Worm (Caenorhabditis elegans) whole organism, early embryonic: ENCODE data around the gene F47C12.6.

ENCODE experiments used
- B0310.2 ChIP-seq: sonication (generic microtip); optimal IDR thresholded peaks from 2 replicates; lab custom pipeline; 2016; ENCODE audit warnings: mild to moderate bottlenecking, missing genetic modification characterization, missing compliant biosample characterization
- F13C5.2 ChIP-seq: sonication (generic microtip); optimal IDR thresholded peaks from 2 replicates; lab custom pipeline; 2017; ENCODE audit warnings: mild to moderate bottlenecking, missing genetic modification characterization, inconsistent platforms, missing compliant biosample characterization
- aly-1 ChIP-seq: sonication (generic microtip); optimal IDR thresholded peaks from 2 replicates; lab custom pipeline; 2016; ENCODE audit warnings: missing genetic modification characterization, missing compliant biosample characterization
- ama-1 ChIP-seq: fragments of 150-350 bp; optimal IDR thresholded peaks from 2 replicates; lab custom pipeline; 2014
- ceh-13 ChIP-seq: fragments of 200-800 bp; sonication (Bioruptor generic); optimal IDR thresholded peaks from 2 replicates; lab custom pipeline; 2018; ENCODE audit warnings: mild to moderate bottlenecking, missing genetic modification characterization, missing compliant biosample characterization
- ceh-36 ChIP-seq: sonication (generic microtip); optimal IDR thresholded peaks from 2 replicates; lab custom pipeline; 2016; ENCODE audit warnings: missing genetic modification characterization, inconsistent platforms, missing compliant biosample characterization
- ets-7 ChIP-seq: sonication (generic microtip); optimal IDR thresholded peaks from 2 replicates; lab custom pipeline; 2016; ENCODE audit warnings: missing genotype, missing genetic modification characterization, missing compliant biosample characterization
- flt-1 ChIP-seq: fragments of 200-800 bp; sonication (Bioruptor generic); IDR thresholded peaks from 2 replicates; pipeline ENCODE4 v1.3.6; 2022; ENCODE audit warnings: missing genetic modification characterization, missing compliant biosample characterization
- hmbx-1 ChIP-seq: sonication (generic microtip); optimal IDR thresholded peaks from 2 replicates; lab custom pipeline; 2016; ENCODE audit warnings: mild to moderate bottlenecking, missing genetic modification characterization, missing compliant biosample characterization
- hmg-4 ChIP-seq: fragments of 200-800 bp; sonication (Bioruptor generic); optimal IDR thresholded peaks from 2 replicates; lab custom pipeline; 2018; ENCODE audit warnings: mild to moderate bottlenecking, missing genetic modification characterization, missing compliant biosample characterization
- hnd-1 ChIP-seq: sonication (generic microtip); optimal IDR thresholded peaks from 2 replicates; lab custom pipeline; 2016; ENCODE audit warnings: missing genetic modification characterization, missing compliant biosample characterization
- pes-1 ChIP-seq: fragments of 200-800 bp; sonication (Bioruptor generic); IDR thresholded peaks from 2 replicates; pipeline ENCODE4 v1.3.6; 2022; ENCODE audit warnings: missing genetic modification reagents, missing genetic modification characterization, missing compliant biosample characterization
- scrt-1 ChIP-seq: fragments of 200-800 bp; sonication (Bioruptor generic); IDR thresholded peaks from 2 replicates; pipeline ENCODE4 v1.3.6; 2022; ENCODE audit warnings: missing genetic modification characterization, missing compliant biosample characterization
- sea-1 ChIP-seq: fragments of 200-800 bp; sonication (Bioruptor generic); conservative IDR thresholded peaks from 2 replicates; pipeline ENCODE4 v1.3.6; 2022; ENCODE audit warnings: missing genetic modification characterization, missing compliant biosample characterization
- tbx-11 ChIP-seq: fragments of 200-800 bp; sonication (Bioruptor generic); IDR thresholded peaks from 2 replicates; pipeline ENCODE4 v1.3.6; 2022; ENCODE audit warnings: missing genetic modification characterization, missing compliant biosample characterization
- tbx-37 ChIP-seq: fragments of 200-800 bp; sonication (Bioruptor generic); conservative IDR thresholded peaks from 2 replicates; pipeline ENCODE4 v1.3.6; 2022; ENCODE audit warnings: missing genetic modification reagents, missing genetic modification characterization, missing compliant biosample characterization
- tra-4 ChIP-seq: sonication (generic microtip); optimal IDR thresholded peaks from 2 replicates; lab custom pipeline; 2017; ENCODE audit warnings: missing genetic modification characterization, missing compliant biosample characterization

The F47C12.6 gene

DNA sequence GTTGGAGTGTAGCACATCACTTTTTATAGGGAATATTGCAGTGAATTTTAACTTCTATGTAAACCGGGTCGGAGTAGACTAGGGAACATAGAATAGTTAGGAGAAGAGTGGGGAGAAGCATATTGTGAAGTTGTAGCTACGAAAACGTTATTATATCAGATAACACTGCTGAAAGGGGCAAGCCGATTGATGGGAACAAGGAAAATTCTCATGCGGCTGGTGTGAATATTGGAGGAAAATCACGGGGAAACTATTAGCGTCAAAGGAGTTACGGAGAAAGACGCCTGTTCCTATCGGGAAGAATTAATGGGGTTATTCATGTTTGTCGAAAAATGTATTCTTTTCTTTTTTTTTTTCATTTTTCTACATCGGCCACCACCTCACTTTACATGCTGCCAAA, at the start of gene F47C12.6:
Gene F47C12.6, minus strand, starts transcription at position 101 of the 400 bp plus-strand sequence.
- TF ChIP-seq ceh-36 (tag; lab: Kevin White, UChicago) = no peak
- TF ChIP-seq hmbx-1 (tag; lab: Kevin White, UChicago) = no peak
- TF ChIP-seq aly-1 = no peak
- TF ChIP-seq pes-1 = no peak
- TF ChIP-seq ets-7 (tag; lab: Kevin White, UChicago) = no peak
- no peak for TF ChIP-seq tra-4 (tag; lab: Kevin White, UChicago)
- no peak for TF ChIP-seq F13C5.2 (tag; lab: Kevin White, UChicago)
- no peak for TF ChIP-seq tbx-11
- TF ChIP-seq hnd-1 = no peak
- no peak for TF ChIP-seq ama-1 (lab: Kevin White, UChicago)
- no peak for TF ChIP-seq scrt-1 (GFP tag; lab: Robert Waterston, UW)
- TF ChIP-seq tbx-37 (GFP tag; lab: Robert Waterston, UW) = no peak
- no peak for TF ChIP-seq B0310.2 (tag; lab: Kevin White, UChicago)
- no peak for TF ChIP-seq sea-1 (GFP tag; lab: Robert Waterston, UW)
- no peak for TF ChIP-seq ceh-13 (GFP tag; lab: Kevin White, UChicago)
- TF ChIP-seq hmg-4 (GFP tag; lab: Kevin White, UChicago) = no peak
- no peak for TF ChIP-seq flt-1 (GFP tag; lab: Robert Waterston, UW)

DNA sequence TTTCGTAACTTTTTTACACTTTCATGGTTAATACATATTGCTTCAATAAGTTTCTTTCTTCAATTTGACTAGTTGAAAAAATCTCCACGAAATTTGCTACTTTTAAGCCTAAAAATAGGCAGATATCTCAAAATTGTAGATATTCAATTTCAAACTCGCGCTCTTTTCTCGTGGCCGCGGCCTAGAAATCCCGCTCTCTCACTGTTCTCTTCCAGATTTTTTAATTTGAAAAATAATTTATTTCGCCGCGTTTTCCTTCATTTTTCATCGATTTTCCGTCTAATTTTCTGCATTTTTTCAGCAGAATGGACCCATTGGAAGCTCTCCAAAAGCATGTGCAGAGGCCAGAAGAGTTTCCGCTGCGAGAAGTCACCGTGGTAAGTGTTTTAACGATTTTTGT, 49.1 kb upstream of the F47C12.6 start, which contains the start of gene cdc-73:
Gene cdc-73, plus strand, starts transcription at position 302 of the 400 bp plus-strand sequence.
- no peak for TF ChIP-seq hmg-4 (GFP tag; lab: Kevin White, UChicago)
- peak; percentile 65; the same call in 1 of the 2 replicates for TF ChIP-seq tbx-37 (GFP tag; lab: Robert Waterston, UW)

DNA sequence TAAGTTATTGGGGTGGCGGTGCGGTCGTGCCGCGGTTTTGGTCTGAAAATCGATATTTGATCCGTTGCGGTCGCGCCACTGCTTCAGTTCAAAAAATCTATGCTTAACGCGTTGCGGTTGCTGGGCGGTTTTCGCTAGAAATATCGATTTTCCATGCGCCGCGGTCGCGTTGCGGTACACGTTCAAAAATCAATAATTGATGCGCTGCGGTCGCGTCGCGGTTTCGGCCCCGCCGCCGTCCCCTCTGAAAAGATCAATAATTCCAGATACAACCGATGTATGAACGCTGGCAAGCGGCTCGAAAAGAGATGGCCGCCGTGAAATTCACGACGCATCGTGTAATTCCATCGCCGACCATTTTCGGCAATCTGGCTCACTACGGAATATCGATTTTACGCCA, 47.8 kb upstream of the F47C12.6 start:
- TF ChIP-seq flt-1 (GFP tag; lab: Robert Waterston, UW) (no peak), ama-1 (lab: Kevin White, UChicago) (no peak), tbx-37 (GFP tag; lab: Robert Waterston, UW) (no peak), pes-1 (no peak), hmbx-1 (tag; lab: Kevin White, UChicago) (no peak), scrt-1 (GFP tag; lab: Robert Waterston, UW) (peak; percentile 29; the same call in 1 of the 2 replicates), F13C5.2 (tag; lab: Kevin White, UChicago) (no peak), hmg-4 (GFP tag; lab: Kevin White, UChicago) (no peak)

DNA sequence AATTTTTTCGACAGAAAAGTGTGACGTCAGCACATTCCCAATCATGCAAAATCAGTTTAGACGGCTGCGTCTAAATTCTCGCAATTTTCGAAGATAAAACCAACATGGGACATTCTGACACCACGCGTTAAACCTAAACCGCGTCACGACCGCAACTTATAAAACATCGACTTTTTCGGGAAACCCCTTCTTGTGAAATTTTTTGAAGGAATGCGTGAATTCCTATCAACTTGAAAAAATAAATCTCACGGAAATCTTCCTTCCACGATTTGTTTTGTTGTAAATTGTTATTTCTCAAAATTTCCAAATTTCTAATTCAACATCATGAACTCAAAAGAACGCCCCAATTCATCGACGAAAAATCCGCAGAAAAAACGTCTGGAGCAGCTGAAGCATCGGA, 46.8 kb upstream of the F47C12.6 start, which contains the start of gene F35F11.2:
Gene F35F11.2, plus strand, starts transcription at position 301 of the 400 bp plus-strand sequence.
- no peak for TF ChIP-seq ama-1 (lab: Kevin White, UChicago)
- TF ChIP-seq ceh-13 (GFP tag; lab: Kevin White, UChicago) = no peak
- TF ChIP-seq tra-4 (tag; lab: Kevin White, UChicago) = no peak

DNA sequence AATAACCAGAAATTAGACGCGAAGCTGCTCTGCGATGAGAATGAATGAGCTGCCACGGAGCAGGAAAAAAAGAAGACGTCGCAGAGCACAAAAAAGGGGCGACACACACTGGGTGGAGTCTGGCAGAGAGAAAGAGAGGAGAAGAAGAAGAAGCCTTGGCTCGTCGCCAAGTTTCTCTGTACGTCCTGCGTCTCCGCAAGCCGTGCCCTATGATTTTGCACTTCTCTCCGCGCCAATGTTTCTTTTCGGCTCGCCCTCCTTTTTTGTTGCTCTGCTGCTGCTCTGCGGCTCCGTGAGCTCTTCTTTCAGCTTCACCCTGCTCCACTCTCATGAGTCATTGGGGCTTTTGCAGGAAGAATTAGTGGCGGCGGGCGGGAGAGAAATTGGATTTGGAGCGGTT, 41.7 kb upstream of the F47C12.6 start, which contains the start of gene hlh-30:
Gene hlh-30, minus strand, starts transcription at position 69 of the 400 bp plus-strand sequence.
- TF ChIP-seq B0310.2 (tag; lab: Kevin White, UChicago) = no peak
- TF ChIP-seq sea-1 (GFP tag; lab: Robert Waterston, UW) = no peak
- no peak for TF ChIP-seq ama-1 (lab: Kevin White, UChicago)
- TF ChIP-seq ets-7 (tag; lab: Kevin White, UChicago) = no peak
- no peak for TF ChIP-seq tra-4 (tag; lab: Kevin White, UChicago)
- no peak for TF ChIP-seq hmg-4 (GFP tag; lab: Kevin White, UChicago)
- TF ChIP-seq scrt-1 (GFP tag; lab: Robert Waterston, UW) = no peak
- no peak for TF ChIP-seq tbx-11
- no peak for TF ChIP-seq tbx-37 (GFP tag; lab: Robert Waterston, UW)
- TF ChIP-seq pes-1 = no peak

DNA sequence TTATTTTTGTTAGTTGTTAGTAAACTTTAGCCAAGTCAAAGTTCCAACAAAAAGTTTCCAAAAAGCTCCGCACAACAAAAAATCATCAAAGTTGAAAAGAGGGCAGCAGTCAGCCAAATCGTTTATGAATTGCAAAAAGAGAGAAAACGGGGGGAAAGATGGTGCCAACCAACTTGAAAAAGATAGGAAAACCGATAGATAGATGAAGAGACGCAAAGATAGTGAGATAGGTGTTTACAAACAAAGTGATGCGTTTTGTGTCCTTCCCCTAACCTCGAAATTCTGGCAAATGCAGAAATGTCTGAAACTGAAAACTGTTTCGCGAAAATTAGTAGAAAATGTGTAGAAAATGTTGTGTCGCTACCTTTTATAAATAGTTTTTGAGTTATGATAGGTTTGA, 40.3 kb upstream of the F47C12.6 start:
- TF ChIP-seq tra-4 (tag; lab: Kevin White, UChicago) (no peak), hmbx-1 (tag; lab: Kevin White, UChicago) (no peak), pes-1 (no peak), flt-1 (GFP tag; lab: Robert Waterston, UW) (no peak), sea-1 (GFP tag; lab: Robert Waterston, UW) (no peak)

DNA sequence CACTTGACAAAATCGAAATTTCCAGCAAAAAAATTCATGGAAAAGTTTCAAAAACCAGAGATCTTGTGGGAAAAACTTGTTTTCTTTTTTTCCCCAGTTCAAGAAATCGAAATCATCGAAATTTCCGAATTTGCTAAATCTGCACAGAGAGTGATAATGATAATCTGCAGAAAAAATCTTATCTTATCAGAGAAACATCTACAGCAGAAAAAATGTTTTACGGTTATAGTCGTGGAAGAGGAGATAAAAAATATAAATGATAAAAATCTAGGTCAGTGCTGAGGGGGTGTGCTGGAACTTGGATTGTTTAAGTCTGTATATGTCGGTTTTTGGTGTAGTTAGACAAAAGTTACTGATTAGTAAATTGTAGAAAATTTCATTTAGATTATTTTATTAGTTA, 39.2 kb upstream of the F47C12.6 start:
- TF ChIP-seq hmg-4 (GFP tag; lab: Kevin White, UChicago) (no peak), aly-1 (no peak), tbx-37 (GFP tag; lab: Robert Waterston, UW) (no peak), ets-7 (tag; lab: Kevin White, UChicago) (no peak), flt-1 (GFP tag; lab: Robert Waterston, UW) (no peak), scrt-1 (GFP tag; lab: Robert Waterston, UW) (no peak), pes-1 (no peak), sea-1 (GFP tag; lab: Robert Waterston, UW) (no peak), ceh-36 (tag; lab: Kevin White, UChicago) (no peak), F13C5.2 (tag; lab: Kevin White, UChicago) (no peak), ama-1 (lab: Kevin White, UChicago) (no peak), hmbx-1 (tag; lab: Kevin White, UChicago) (no peak), tra-4 (tag; lab: Kevin White, UChicago) (no peak), B0310.2 (tag; lab: Kevin White, UChicago) (no peak)

DNA sequence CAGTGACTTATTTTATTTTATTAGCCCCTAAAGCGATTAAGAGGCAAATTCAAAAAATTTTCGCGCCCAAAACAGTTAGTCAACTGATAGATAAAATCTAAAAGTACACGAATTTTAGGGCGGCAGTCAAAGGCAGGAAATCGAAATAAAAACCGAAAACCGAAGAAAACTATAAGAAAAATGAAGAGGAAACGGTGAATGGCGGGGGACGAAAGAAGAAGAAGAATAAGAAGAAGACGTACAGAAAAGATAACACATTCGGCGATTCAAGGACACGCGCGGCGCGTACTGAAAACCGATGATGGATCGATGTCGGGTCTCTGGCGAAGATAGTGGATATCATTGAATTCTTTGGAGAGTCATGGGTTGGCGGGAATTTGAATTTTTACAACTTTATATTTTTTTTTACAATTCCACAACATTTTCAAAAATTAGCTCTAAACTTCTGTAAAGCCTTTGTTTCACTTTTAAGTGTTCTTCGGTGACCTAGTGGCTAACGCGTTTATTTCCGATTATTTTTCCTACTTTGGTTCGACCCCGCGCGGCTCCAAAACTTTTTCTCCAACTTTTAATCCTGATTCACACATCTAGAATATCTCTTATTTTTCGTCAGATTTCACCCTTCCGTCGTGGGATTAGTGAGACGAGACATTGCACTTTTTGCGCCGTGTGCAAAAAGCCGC, 37.9 kb upstream of the F47C12.6 start:
- TF ChIP-seq F13C5.2 (tag; lab: Kevin White, UChicago) = no peak
- TF ChIP-seq tbx-37 (GFP tag; lab: Robert Waterston, UW) = no peak
- no peak for TF ChIP-seq sea-1 (GFP tag; lab: Robert Waterston, UW)
- no peak for TF ChIP-seq tra-4 (tag; lab: Kevin White, UChicago)
- TF ChIP-seq B0310.2 (tag; lab: Kevin White, UChicago) = no peak
- TF ChIP-seq tbx-11 = no peak
- TF ChIP-seq ama-1 (lab: Kevin White, UChicago) = no peak
- TF ChIP-seq ceh-36 (tag; lab: Kevin White, UChicago) = no peak
